Worm (Caenorhabditis elegans) whole organism, L1 larva: ENCODE results near the gene sdz-27.

Source experiments
- C16A3.4 ChIP-seq: fragments of 150-350 bp; optimal IDR thresholded peaks from 2 replicates; lab custom pipeline; 2014; ENCODE audit warnings: missing biosample characterization, missing genetic modification characterization
- aha-1 ChIP-seq: fragments of 150-350 bp; optimal IDR thresholded peaks from 2 replicates; lab custom pipeline; 2014; ENCODE audit warnings: missing biosample characterization, missing genetic modification characterization
- aly-2 ChIP-seq: fragments of 150-350 bp; optimal IDR thresholded peaks from 2 replicates; lab custom pipeline; 2014; ENCODE audit warnings: missing biosample characterization, missing genetic modification characterization
- ama-1 ChIP-seq: fragments of 150-350 bp; optimal IDR thresholded peaks from 2 replicates; lab custom pipeline; 2014
- blmp-1 ChIP-seq: fragments of 150-350 bp; optimal IDR thresholded peaks from 2 replicates; lab custom pipeline; 2014; ENCODE audit warnings: missing biosample characterization, missing genetic modification characterization
- ceh-82 ChIP-seq, 3 experiments: fragments of 150-350 bp in 1 of 3; sonication (generic microtip) in 2 of 3; optimal IDR thresholded peaks; 2 replicates each; lab custom pipeline; 2014 to 2017; ENCODE audit warnings: missing biosample characterization in 3 of 3, missing genetic modification characterization in 3 of 3
- ceh-88 ChIP-seq: fragments of 200-800 bp; sonication (Bioruptor generic); IDR thresholded peaks from 2 replicates; pipeline ENCODE4 v1.3.6; 2022; ENCODE audit warnings: missing genetic modification characterization, missing compliant biosample characterization
- ceh-90 ChIP-seq: sonication (generic microtip); optimal IDR thresholded peaks from 2 replicates; lab custom pipeline; 2016; ENCODE audit warnings: missing genetic modification characterization, missing compliant biosample characterization
- ces-1 ChIP-seq: fragments of 150-350 bp; optimal IDR thresholded peaks from 2 replicates; lab custom pipeline; 2014; ENCODE audit warnings: missing biosample characterization, missing genetic modification reagents, missing genetic modification characterization
- dpl-1 ChIP-seq, 3 experiments: fragments of 150-350 bp in 2 of 3; sonication (generic microtip) in 1 of 3; optimal IDR thresholded peaks; 2 replicates each; lab custom pipeline; 2014 to 2017; ENCODE audit warnings: missing biosample characterization in 3 of 3, missing genetic modification characterization in 3 of 3, missing genetic modification reagents in 3 of 3
- efl-1 ChIP-seq, 4 experiments: fragments of 150-350 bp; optimal IDR thresholded peaks in 3 of 4; peaks in 1 of 4; 1 replicate in 1 of 4; 2 replicates in 3 of 4; lab custom pipeline; 2014; ENCODE audit warnings: missing biosample characterization in 2 of 4, missing genetic modification characterization in 2 of 4, missing genetic modification reagents in 2 of 4
- egl-13 ChIP-seq: sonication (generic microtip); optimal IDR thresholded peaks from 2 replicates; lab custom pipeline; 2016; ENCODE audit warnings: missing genotype, missing genetic modification reagents, missing genetic modification characterization, missing compliant biosample characterization
- elt-2 ChIP-seq: sonication (generic microtip); optimal IDR thresholded peaks from 2 replicates; lab custom pipeline; 2016; ENCODE audit warnings: missing genetic modification characterization, mild to moderate bottlenecking, inconsistent platforms, missing compliant biosample characterization, missing genetic modification reagents
- elt-3 ChIP-seq, 6 experiments: fragments of 150-350 bp in 1 of 6; sonication (generic microtip); optimal IDR thresholded peaks; 2 replicates each; lab custom pipeline; 2017 to 2018; ENCODE audit warnings: missing biosample characterization in 6 of 6, missing genetic modification characterization in 6 of 6, inconsistent platforms in 1 of 6
- fkh-4 ChIP-seq: sonication (generic microtip); optimal IDR thresholded peaks from 2 replicates; lab custom pipeline; 2016; ENCODE audit warnings: missing compliant biosample characterization, missing genetic modification characterization, borderline replicate concordance
- fkh-8 ChIP-seq: sonication (generic microtip); optimal IDR thresholded peaks from 2 replicates; lab custom pipeline; 2016; ENCODE audit warnings: mild to moderate bottlenecking, missing genetic modification characterization, missing compliant biosample characterization
- hlh-17 ChIP-seq: fragments of 200-800 bp; sonication (Bioruptor generic); optimal IDR thresholded peaks from 2 replicates; lab custom pipeline; 2018; ENCODE audit warnings: missing genetic modification characterization, mild to moderate bottlenecking, missing compliant biosample characterization, moderate library complexity, borderline replicate concordance
- hpl-2 ChIP-seq: fragments of 150-350 bp; optimal IDR thresholded peaks from 2 replicates; lab custom pipeline; 2014; ENCODE audit warnings: missing biosample characterization, missing genetic modification reagents, missing genetic modification characterization
- irx-1 ChIP-seq: sonication (generic microtip); optimal IDR thresholded peaks from 2 replicates; lab custom pipeline; 2016; ENCODE audit warnings: missing genetic modification characterization, missing compliant biosample characterization
- isw-1 ChIP-seq: fragments of 200-800 bp; sonication (Bioruptor generic); IDR thresholded peaks from 2 replicates; pipeline ENCODE4 v1.3.6; 2022; ENCODE audit warnings: missing genetic modification characterization, missing compliant biosample characterization
- lin-14 ChIP-seq: fragments of 200-800 bp; sonication (Bioruptor generic); optimal IDR thresholded peaks from 2 replicates; lab custom pipeline; 2018; ENCODE audit warnings: mild to moderate bottlenecking, missing genetic modification characterization, moderate library complexity, missing compliant biosample characterization
- lin-15B ChIP-seq: fragments of 150-350 bp; sonication (generic microtip); optimal IDR thresholded peaks from 3 replicates; lab custom pipeline; 2014; ENCODE audit warnings: missing biosample characterization, missing genetic modification characterization
- lin-35 ChIP-seq, 2 experiments: fragments of 150-350 bp; optimal IDR thresholded peaks; 2 replicates each; lab custom pipeline; 2014; ENCODE audit warnings: missing biosample characterization in 2 of 2, missing genetic modification characterization in 2 of 2, missing genetic modification reagents in 2 of 2
- lsy-2 ChIP-seq, 2 experiments: fragments of 150-350 bp; optimal IDR thresholded peaks; 2 replicates each; lab custom pipeline; 2014; ENCODE audit warnings: missing biosample characterization in 2 of 2, missing genetic modification characterization in 2 of 2
- mep-1 ChIP-seq: fragments of 150-350 bp; optimal IDR thresholded peaks from 2 replicates; lab custom pipeline; 2014; ENCODE audit warnings: missing biosample characterization, missing genetic modification characterization
- nhr-19 ChIP-seq: fragments of 200-800 bp; sonication (Bioruptor generic); conservative IDR thresholded peaks from 2 replicates; pipeline ENCODE4 v1.3.6; 2022; ENCODE audit warnings: missing genetic modification characterization, missing compliant biosample characterization
- nhr-237 ChIP-seq: fragments of 150-350 bp; optimal IDR thresholded peaks from 2 replicates; lab custom pipeline; 2014; ENCODE audit warnings: missing biosample characterization, missing genetic modification characterization
- nhr-47 ChIP-seq: sonication (generic microtip); optimal IDR thresholded peaks from 2 replicates; lab custom pipeline; 2016; ENCODE audit warnings: mild to moderate bottlenecking, missing genetic modification characterization, moderate library complexity, missing compliant biosample characterization
- nhr-71 ChIP-seq: sonication (generic microtip); optimal IDR thresholded peaks from 2 replicates; lab custom pipeline; 2016; ENCODE audit warnings: mild to moderate bottlenecking, missing genetic modification characterization, moderate library complexity, missing compliant biosample characterization
- nhr-85 ChIP-seq: sonication (generic microtip); peaks from one replicate; lab custom pipeline; 2016; ENCODE audit warnings: missing genetic modification characterization, inconsistent platforms, missing compliant biosample characterization
- nhr-90 ChIP-seq: sonication (generic microtip); optimal IDR thresholded peaks from 2 replicates; lab custom pipeline; 2016; ENCODE audit warnings: mild to moderate bottlenecking, missing genetic modification characterization, missing compliant biosample characterization; ENCODE audit not compliant: poor library complexity
- pag-3 ChIP-seq: sonication (generic microtip); optimal IDR thresholded peaks from 2 replicates; lab custom pipeline; 2017; ENCODE audit warnings: missing genetic modification characterization, mild to moderate bottlenecking, missing compliant biosample characterization, antibody characterized with exemption, borderline replicate concordance; ENCODE audit not compliant: insufficient read depth
- pqm-1 ChIP-seq: sonication (generic microtip); optimal IDR thresholded peaks from 3 replicates; lab custom pipeline; 2017; ENCODE audit warnings: missing biosample characterization, missing genetic modification characterization
- rnt-1 ChIP-seq: sonication (generic microtip); optimal IDR thresholded peaks from 2 replicates; lab custom pipeline; 2016; ENCODE audit warnings: mild to moderate bottlenecking, missing genetic modification characterization, moderate library complexity, missing compliant biosample characterization
- snu-23 ChIP-seq: sonication (generic microtip); optimal IDR thresholded peaks from 2 replicates; lab custom pipeline; 2016; ENCODE audit warnings: missing genetic modification characterization, missing compliant biosample characterization
- sptf-1 ChIP-seq: fragments of 150-350 bp; optimal IDR thresholded peaks from 2 replicates; lab custom pipeline; 2014; ENCODE audit warnings: missing biosample characterization, missing genetic modification characterization
- sup-37 ChIP-seq: fragments of 200-800 bp; sonication (Bioruptor generic); optimal IDR thresholded peaks from 2 replicates; lab custom pipeline; 2018; ENCODE audit warnings: mild to moderate bottlenecking, missing genetic modification characterization, missing compliant biosample characterization
- swsn-7 ChIP-seq: sonication (generic microtip); optimal IDR thresholded peaks from 2 replicates; lab custom pipeline; 2016; ENCODE audit warnings: missing genetic modification characterization, missing compliant biosample characterization
- tlp-1 ChIP-seq: fragments of 150-350 bp; optimal IDR thresholded peaks from 2 replicates; lab custom pipeline; 2014; ENCODE audit warnings: missing biosample characterization, missing genetic modification characterization
- unc-30 ChIP-seq: sonication (generic microtip); optimal IDR thresholded peaks from 2 replicates; lab custom pipeline; 2017; ENCODE audit warnings: missing biosample characterization, missing genetic modification characterization
- unc-86 ChIP-seq: sonication (generic microtip); optimal IDR thresholded peaks from 2 replicates; lab custom pipeline; 2016; ENCODE audit warnings: missing genetic modification characterization, missing compliant biosample characterization
- unc-98 ChIP-seq: fragments of 200-800 bp; sonication (Bioruptor generic); IDR thresholded peaks from 2 replicates; pipeline ENCODE4 v1.3.6; 2022; ENCODE audit warnings: missing genetic modification characterization, missing compliant biosample characterization
- vab-15 ChIP-seq: sonication (generic microtip); optimal IDR thresholded peaks from 2 replicates; lab custom pipeline; 2017; ENCODE audit warnings: missing genotype, mild to moderate bottlenecking, missing genetic modification characterization, missing compliant biosample characterization
- xbp-1 ChIP-seq: sonication (generic microtip); optimal IDR thresholded peaks from 2 replicates; lab custom pipeline; 2016; ENCODE audit warnings: missing genetic modification characterization, missing compliant biosample characterization
- ztf-11 ChIP-seq, 2 experiments: sonication (generic microtip); optimal IDR thresholded peaks; 2 replicates each; lab custom pipeline; 2016 to 2017; ENCODE audit warnings: missing genetic modification characterization in 2 of 2, missing biosample characterization in 1 of 2, missing compliant biosample characterization in 1 of 2

The sdz-27 gene

DNA sequence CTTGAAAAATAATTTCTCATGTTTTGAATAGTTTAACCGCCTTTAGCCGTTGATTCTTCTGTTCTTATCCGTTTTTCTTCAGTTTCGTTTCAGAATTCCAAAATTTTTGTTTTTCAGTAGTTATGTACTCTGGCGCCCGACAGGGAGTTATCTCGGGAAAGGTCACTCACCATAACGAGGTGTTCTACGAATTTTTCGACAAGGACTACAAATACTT is 43.7 kb upstream of the sdz-27 start, which contains the start of gene F01G4.4:
TSS of gene F01G4.4 (plus strand) at position 118 of the 217 bp plus-strand sequence.
- TF ChIP-seq hlh-17 (GFP tag; lab: Kevin White, UChicago) (no peak), sptf-1 (tag; lab: Kevin White, UChicago) (no peak), swsn-7 (tag; lab: Kevin White, UChicago) (no peak), lsy-2 (tag; optimal IDR thresholded peaks at IDR 0.05; lab: Kevin White, UChicago) (no peak)

DNA sequence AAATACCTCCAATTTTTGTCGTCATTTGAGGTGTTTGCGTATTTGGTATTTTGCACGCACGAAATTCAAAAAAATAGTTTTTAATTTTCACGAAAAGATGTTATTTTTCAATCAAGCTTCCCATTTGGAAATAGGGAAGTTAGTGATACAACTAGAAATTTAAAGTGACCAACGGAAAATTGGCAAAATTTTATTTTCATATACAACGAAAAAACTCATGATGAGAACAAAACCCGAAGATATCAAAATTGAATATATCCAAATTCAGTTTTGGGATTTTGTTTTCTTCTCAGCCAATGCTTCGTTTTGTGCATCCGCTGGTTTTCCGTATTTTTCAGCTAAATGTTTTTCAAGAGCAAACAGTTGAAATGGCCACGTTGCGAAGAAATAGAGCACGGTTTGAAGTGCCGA is 40.9 kb upstream of the sdz-27 start:
- TF ChIP-seq tlp-1 (tag; lab: Kevin White, UChicago), result no peak
- no peak for TF ChIP-seq mep-1 (tag; lab: Kevin White, UChicago)
- TF ChIP-seq unc-98 (GFP tag; lab: Robert Waterston, UW), result no peak
- TF ChIP-seq nhr-237 (tag; lab: Kevin White, UChicago), result no peak
- TF ChIP-seq fkh-4, result no peak
- TF ChIP-seq ceh-82 (tag; optimal IDR thresholded peaks at IDR 0.05; lab: Kevin White, UChicago), result no peak
- no peak for TF ChIP-seq nhr-85 (tag; lab: Kevin White, UChicago)
- TF ChIP-seq egl-13 (tag; lab: Kevin White, UChicago), result no peak
- TF ChIP-seq dpl-1 (GFP tag; optimal IDR thresholded peaks at IDR 0.05; lab: Kevin White, UChicago), result peak in 1 of 3 experiments; percentile 35
- no peak for TF ChIP-seq pqm-1 (tag; lab: Kevin White, UChicago)
- no peak for TF ChIP-seq sptf-1 (tag; lab: Kevin White, UChicago)
- TF ChIP-seq rnt-1 (tag; lab: Kevin White, UChicago), result no peak
- no peak for TF ChIP-seq efl-1 (optimal IDR thresholded peaks at IDR 0.05; lab: Kevin White, UChicago)
- peak; percentile 50 to 92 for TF ChIP-seq efl-1 (GFP tag; optimal IDR thresholded peaks at IDR 0.05 in 1 of 2; lab: Kevin White, UChicago)
- TF ChIP-seq lin-15B (tag; lab: Kevin White, UChicago), result no peak
- TF ChIP-seq C16A3.4, result no peak
- no peak for TF ChIP-seq fkh-8
- TF ChIP-seq vab-15 (tag; lab: Kevin White, UChicago), result no peak
- no peak for TF ChIP-seq hpl-2
- no peak for TF ChIP-seq isw-1 (GFP tag; lab: Robert Waterston, UW)
- TF ChIP-seq ceh-88, result no peak
- no peak for TF ChIP-seq ceh-90 (tag; lab: Kevin White, UChicago)
- no peak for TF ChIP-seq elt-3 (tag; optimal IDR thresholded peaks at IDR 0.05; lab: Kevin White, UChicago)
- TF ChIP-seq aha-1, result no peak
- no peak for TF ChIP-seq lin-14 (GFP tag; lab: Kevin White, UChicago)
- peak in 1 of 2 experiments; percentile 20 for TF ChIP-seq lin-35 (GFP tag; optimal IDR thresholded peaks at IDR 0.05; lab: Kevin White, UChicago)
- TF ChIP-seq ces-1 (GFP tag; lab: Kevin White, UChicago), result no peak

DNA sequence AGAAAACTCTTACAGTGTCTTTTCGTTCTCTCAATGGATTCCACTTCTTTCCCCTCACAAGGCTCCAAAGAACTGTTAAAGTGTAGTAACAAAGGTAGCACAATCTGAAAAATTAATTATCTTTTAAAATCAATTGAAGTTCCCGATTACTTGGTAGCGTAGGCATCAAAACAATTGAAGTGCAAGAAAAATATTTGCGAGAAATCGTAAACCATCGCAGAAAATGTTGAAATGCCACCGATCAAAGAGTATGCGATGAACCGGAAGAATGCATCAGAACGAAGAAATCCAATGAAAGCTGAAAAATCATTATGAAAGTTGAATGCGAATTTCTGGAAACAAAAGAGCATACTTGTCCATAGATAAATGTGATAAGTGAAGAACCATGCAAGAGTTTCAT is 40.3 kb upstream of the sdz-27 start:
- TF ChIP-seq unc-30 (tag; lab: Kevin White, UChicago) (no peak), sup-37 (GFP tag; lab: Kevin White, UChicago) (no peak), hlh-17 (GFP tag; lab: Kevin White, UChicago) (no peak)
- TF ChIP-seq, all 84 proteins: peak for 0

DNA sequence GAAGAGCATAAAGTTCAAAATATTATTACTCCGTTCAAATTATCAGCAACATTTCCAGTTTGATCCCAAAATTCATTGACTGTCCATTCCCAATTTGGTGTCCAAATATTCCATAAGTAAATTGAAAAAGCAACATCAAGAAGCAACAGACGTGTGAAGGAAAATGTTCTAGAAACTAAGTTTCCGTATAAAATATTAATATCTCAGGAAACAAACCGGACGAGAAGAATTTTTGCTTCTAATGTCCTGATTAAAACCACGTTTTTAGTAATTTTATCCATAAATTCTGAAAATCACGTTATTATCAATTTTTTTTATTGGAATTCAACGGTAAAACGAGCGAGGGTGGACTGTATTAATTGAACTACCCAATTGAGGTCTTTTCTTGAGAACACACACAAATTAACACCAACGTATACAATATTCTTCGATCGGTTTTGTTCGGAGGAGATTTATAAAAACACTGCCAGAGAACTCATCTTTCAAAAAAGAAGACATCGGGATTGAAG is 39.8 kb upstream of the sdz-27 start, which contains the start of gene pigq-1:
TSS of gene pigq-1 (minus strand) at position 286 of the 509 bp plus-strand sequence.
- no peak for TF ChIP-seq unc-86 (tag; lab: Kevin White, UChicago)
- TF ChIP-seq lsy-2 (tag; optimal IDR thresholded peaks at IDR 0.05; lab: Kevin White, UChicago), result peak; percentile 32 to 35
- peak; percentile 26; the same call in 1 of the 2 replicates for TF ChIP-seq nhr-19 (GFP tag; lab: Robert Waterston, UW)
- peak; percentile 31 for TF ChIP-seq snu-23
- TF ChIP-seq nhr-90 (tag; lab: Kevin White, UChicago), result peak; percentile 55
- no peak for TF ChIP-seq ces-1 (GFP tag; lab: Kevin White, UChicago)
- peak; percentile 64 for TF ChIP-seq ama-1
- no peak for TF ChIP-seq pag-3 (tag; lab: Kevin White, UChicago)
- TF ChIP-seq nhr-47 (tag; lab: Kevin White, UChicago), result peak; percentile 28
- TF ChIP-seq elt-3 (tag; optimal IDR thresholded peaks at IDR 0.05; lab: Kevin White, UChicago), result peak in 1 of 6 experiments; percentile 20
- no peak for TF ChIP-seq xbp-1 (tag; lab: Kevin White, UChicago)
- TF ChIP-seq lin-14 (GFP tag; lab: Kevin White, UChicago), result no peak
- peak; percentile 90 for TF ChIP-seq aly-2 (tag; lab: Kevin White, UChicago)
- TF ChIP-seq elt-2 (tag; lab: Kevin White, UChicago), result peak; percentile 20
- no peak for TF ChIP-seq ztf-11 (tag; optimal IDR thresholded peaks at IDR 0.05; lab: Kevin White, UChicago)
- no peak for TF ChIP-seq unc-30 (tag; lab: Kevin White, UChicago)
- no peak for TF ChIP-seq fkh-8
- TF ChIP-seq blmp-1, result no peak
- no peak for TF ChIP-seq irx-1 (tag; lab: Kevin White, UChicago)
- no peak for TF ChIP-seq sup-37 (GFP tag; lab: Kevin White, UChicago)
- peak; percentile 66 for TF ChIP-seq nhr-85 (tag; lab: Kevin White, UChicago)
- TF ChIP-seq efl-1 (optimal IDR thresholded peaks at IDR 0.05; lab: Kevin White, UChicago), result peak in 1 of 2 experiments; percentile 13
- TF ChIP-seq efl-1 (GFP tag; optimal IDR thresholded peaks at IDR 0.05 in 1 of 2; lab: Kevin White, UChicago), result peak in 1 of 2 experiments; percentile 93
- TF ChIP-seq nhr-71 (tag; lab: Kevin White, UChicago), result peak; percentile 42
- TF ChIP-seq fkh-4, result no peak
